Worm (Caenorhabditis elegans): ENCODE measurements around the gene parg-1.

Gene parg-1

DNA sequence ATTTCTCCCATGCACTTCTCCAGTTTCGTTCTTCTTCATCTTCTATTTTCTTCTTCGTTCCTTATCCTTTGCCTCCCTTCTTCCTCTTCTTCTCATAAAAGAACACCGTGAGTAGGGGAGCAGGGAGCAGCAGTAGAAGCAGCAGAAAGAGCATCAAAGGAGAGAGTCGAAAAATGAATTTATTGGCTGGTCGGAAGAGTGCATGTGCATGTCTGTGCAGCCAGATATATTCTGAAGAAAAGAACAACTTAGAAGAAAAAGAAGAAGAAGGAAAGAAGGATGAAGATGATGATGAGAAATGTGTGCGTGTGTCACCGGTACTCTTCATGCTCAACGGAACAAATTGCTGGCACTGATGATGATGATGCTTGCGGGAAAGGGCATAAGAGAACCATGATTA, 50.2 kb downstream of the parg-1 start:
- TF ChIP-seq nhr-25 (tag; optimal IDR thresholded peaks at IDR 0.05) (no peak), unc-55 (GFP tag; optimal IDR thresholded peaks at IDR 0.05) (peak; percentile 52), Y55F3AM.14 (GFP tag; optimal IDR thresholded peaks at IDR 0.05) (no peak), unc-62 (GFP tag; optimal IDR thresholded peaks at IDR 0.05) (no peak), lin-13 (GFP tag; optimal IDR thresholded peaks at IDR 0.05) (no peak), ZK546.5 (tag; optimal IDR thresholded peaks at IDR 0.05) (no peak), fos-1 (tag; optimal IDR thresholded peaks at IDR 0.05) (peak; percentile 9), nhr-129 (tag; optimal IDR thresholded peaks at IDR 0.05) (no peak), sma-9 (GFP tag; optimal IDR thresholded peaks at IDR 0.05) (peak; percentile 36), sma-9 (tag; optimal IDR thresholded peaks at IDR 0.05) (no peak), C34F6.9 (tag; optimal IDR thresholded peaks at IDR 0.05) (peak; percentile 60), zag-1 (tag; optimal IDR thresholded peaks at IDR 0.05) (peak; percentile 58), nhr-12 (tag; optimal IDR thresholded peaks at IDR 0.05) (no peak), F13H6.1 (tag; optimal IDR thresholded peaks at IDR 0.05) (peak; percentile 9), nhr-23 (tag; optimal IDR thresholded peaks at IDR 0.05) (no peak), sma-3 (GFP tag; optimal IDR thresholded peaks at IDR 0.05) (no peak), mdl-1 (tag; optimal IDR thresholded peaks at IDR 0.05) (peak in 1 of 2 experiments; percentile 31)

DNA sequence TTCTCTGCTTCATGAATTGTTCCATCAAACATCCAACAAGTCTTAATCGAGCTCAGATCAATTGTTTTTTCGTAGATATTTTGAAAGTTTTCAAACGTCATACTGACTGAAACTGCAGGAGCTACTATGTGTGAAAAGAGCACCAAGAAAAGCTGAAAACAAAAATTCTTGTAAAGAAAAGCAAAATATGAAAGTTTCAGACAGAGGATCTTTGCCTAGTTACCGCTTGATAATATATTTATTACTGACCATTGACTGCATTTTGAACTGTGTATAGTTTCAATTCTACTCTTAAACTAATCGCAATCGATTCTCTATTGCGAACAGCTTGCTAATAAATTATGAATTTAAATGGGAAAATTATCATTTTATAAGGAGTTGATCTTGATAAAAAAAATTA, 52.2 kb downstream of the parg-1 start, which contains the start of gene clec-182:
TSS of gene clec-182 (minus strand) at position 101 of the 400 bp plus-strand sequence.
- TF ChIP-seq C34F6.9 (tag; optimal IDR thresholded peaks at IDR 0.05), result no peak
- TF ChIP-seq nhr-77 (tag; optimal IDR thresholded peaks at IDR 0.05), result no peak
- no peak for TF ChIP-seq ZK546.5 (tag; optimal IDR thresholded peaks at IDR 0.05)
- no peak for TF ChIP-seq mab-5 (tag; optimal IDR thresholded peaks at IDR 0.05)
- no peak for TF ChIP-seq dmd-4 (tag; optimal IDR thresholded peaks at IDR 0.05)
- TF ChIP-seq gmeb-1 (tag; optimal IDR thresholded peaks at IDR 0.05), result no peak
- no peak for TF ChIP-seq nhr-12 (tag; optimal IDR thresholded peaks at IDR 0.05)
- TF ChIP-seq fos-1 (tag; optimal IDR thresholded peaks at IDR 0.05), result no peak
- no peak for TF ChIP-seq nhr-237 (tag; optimal IDR thresholded peaks at IDR 0.05)
- TF ChIP-seq elt-3 (tag; optimal IDR thresholded peaks at IDR 0.05), result no peak
- TF ChIP-seq ceh-82 (tag; optimal IDR thresholded peaks at IDR 0.05), result no peak
- no peak for TF ChIP-seq aly-2 (tag; optimal IDR thresholded peaks at IDR 0.05)
- TF ChIP-seq sma-9 (GFP tag; optimal IDR thresholded peaks at IDR 0.05), result no peak
- no peak for TF ChIP-seq sma-9 (tag; optimal IDR thresholded peaks at IDR 0.05)
- TF ChIP-seq R02D3.7 (tag; optimal IDR thresholded peaks at IDR 0.05), result no peak
- TF ChIP-seq nhr-11 (tag; optimal IDR thresholded peaks at IDR 0.05), result no peak
- TF ChIP-seq unc-55 (GFP tag; optimal IDR thresholded peaks at IDR 0.05), result no peak
